1 fruit fly cellular context compared by ENCODE assay signal in the genomic region with DNA sequence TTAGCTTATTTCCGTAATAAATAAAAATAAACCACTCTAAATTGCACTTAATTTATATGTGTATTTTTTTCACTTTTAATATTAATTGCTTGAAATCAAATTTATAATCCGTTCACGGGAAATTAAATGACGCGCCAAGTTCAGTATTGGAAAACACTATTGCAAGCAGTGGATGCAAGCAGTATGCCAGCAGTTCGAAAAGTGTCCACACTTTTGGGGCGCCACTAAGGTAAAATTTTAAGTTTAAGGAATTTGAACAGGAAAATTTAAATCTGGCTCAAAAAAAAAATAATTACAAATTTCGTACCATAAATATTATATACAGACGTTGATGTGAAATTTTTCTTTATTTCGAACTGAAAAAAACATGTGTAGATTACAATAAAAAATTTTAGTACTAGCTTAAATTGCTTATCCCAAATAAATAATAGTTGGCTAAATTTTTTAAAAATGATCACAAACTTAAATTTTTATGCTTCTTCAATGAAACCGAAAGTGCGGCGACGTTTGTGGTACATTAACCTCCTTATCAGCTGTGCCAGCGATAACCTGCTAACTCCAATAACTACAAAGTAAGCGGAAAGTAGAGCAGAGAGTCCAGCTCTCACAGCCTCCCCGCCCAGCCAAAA.
TF ChIP-seq lines count a peak whose summit lies in the region.

No protein-coding gene starts in this region.

TF ChIP-seq in whole organism, embryonic, 481 proteins besides CTCF, POLR2A, EP300 and RAD21 (continued from another document and continues in another):
- TF ChIP-seq CG7963 (GFP tag; IDR thresholded peaks at IDR 0.05; lab: Robert Waterston, UW; ENCODE audit: partially characterized antibody) (no peak), Ets65A (GFP tag; lab: Kevin White, UChicago) (peak; percentile 91), CG4854 (GFP tag; optimal IDR thresholded peaks at IDR 0.05; lab: Kevin White, UChicago) (no peak), CG31388 (GFP tag; optimal IDR thresholded peaks at IDR 0.05; lab: Kevin White, UChicago) (peak; percentile 42), CG2129 (GFP tag; IDR thresholded peaks at IDR 0.05; lab: Robert Waterston, UW; ENCODE audit: partially characterized antibody) (no peak), CG32767 (GFP tag; IDR thresholded peaks at IDR 0.05; lab: Robert Waterston, UW) (no peak), MBD-R2 (GFP tag; IDR thresholded peaks at IDR 0.05; lab: Robert Waterston, UW) (peak; percentile 46; the same call in 1 of the 2 replicates), Asciz (GFP tag; optimal IDR thresholded peaks at IDR 0.05; lab: Kevin White, UChicago) (no peak), hb (GFP tag; IDR thresholded peaks at IDR 0.05; lab: Robert Waterston, UW; ENCODE audit: partially characterized antibody) (no peak), CG3995 (GFP tag; optimal IDR thresholded peaks at IDR 0.05; lab: Kevin White, UChicago) (no peak), CG10366 (GFP tag; IDR thresholded peaks at IDR 0.05; lab: Robert Waterston, UW) (peak; percentile 36), HLH3B (GFP tag; IDR thresholded peaks at IDR 0.05; lab: Robert Waterston, UW) (peak; percentile 31; the same call in 1 of the 2 replicates), gem (tag; optimal IDR thresholded peaks at IDR 0.05; lab: Kevin White, UChicago) (no peak), CG31441 (GFP tag; IDR thresholded peaks at IDR 0.05; lab: Robert Waterston, UW) (0 out of 2 replicates have a peak, but pooled peaks have one; percentile 35), nerfin-1 (tag; optimal IDR thresholded peaks at IDR 0.05; lab: Kevin White, UChicago) (no peak), Mes4 (GFP tag; optimal IDR thresholded peaks at IDR 0.05; lab: Kevin White, UChicago) (no peak), sim (GFP tag; IDR thresholded peaks at IDR 0.05; lab: Robert Waterston, UW) (no peak), Hr3 (GFP tag; optimal IDR thresholded peaks at IDR 0.05; lab: Kevin White, UChicago) (no peak), Kr (GFP tag; optimal IDR thresholded peaks at IDR 0.05; lab: Kevin White, UChicago) (no peak), CG4282 (GFP tag; optimal IDR thresholded peaks at IDR 0.05; lab: Kevin White, UChicago) (no peak), CG3847 (GFP tag; IDR thresholded peaks at IDR 0.05; lab: Robert Waterston, UW) (peak; percentile 75), dan (GFP tag; IDR thresholded peaks at IDR 0.05; lab: Robert Waterston, UW) (no peak), Tbp (GFP tag; optimal IDR thresholded peaks at IDR 0.05; lab: Kevin White, UChicago) (no peak), CG9932 (GFP tag; IDR thresholded peaks at IDR 0.05; lab: Robert Waterston, UW) (peak; percentile 77), Dp (GFP tag; optimal IDR thresholded peaks at IDR 0.05; lab: Kevin White, UChicago) (peak; percentile 90), Ssrp (tag; optimal IDR thresholded peaks at IDR 0.05; lab: Kevin White, UChicago) (no peak), CG17612 (GFP tag; IDR thresholded peaks at IDR 0.05; lab: Robert Waterston, UW) (0 out of 2 replicates have a peak, but pooled peaks have one; percentile 15), knrl (GFP tag; IDR thresholded peaks at IDR 0.05; lab: Robert Waterston, UW; ENCODE audit: partially characterized antibody) (peak; percentile 44; the same call in 1 of the 3 replicates), CG33557 (GFP tag; optimal IDR thresholded peaks at IDR 0.05; lab: Kevin White, UChicago) (no peak), CG32532 (GFP tag; IDR thresholded peaks at IDR 0.05; lab: Robert Waterston, UW) (peak; percentile 69), ttk (GFP tag; IDR thresholded peaks at IDR 0.05; lab: Robert Waterston, UW) (no peak; the same call in 1 of the 2 replicates), bigmax (GFP tag; optimal IDR thresholded peaks at IDR 0.05; lab: Kevin White, UChicago) (no peak), Dbx (GFP tag; IDR thresholded peaks at IDR 0.05; lab: Robert Waterston, UW) (peak; percentile 69; the same call in 2 of the 3 replicates), ash1 (GFP tag; optimal IDR thresholded peaks at IDR 0.05; lab: Kevin White, UChicago) (no peak), tap (tag; optimal IDR thresholded peaks at IDR 0.05; lab: Kevin White, UChicago) (no peak), Atf6 (GFP tag; IDR thresholded peaks at IDR 0.05; lab: Robert Waterston, UW) (no peak), sob (GFP tag; IDR thresholded peaks at IDR 0.05; lab: Robert Waterston, UW) (peak; percentile 79), CHES-1-like (GFP tag; optimal IDR thresholded peaks at IDR 0.05; lab: Kevin White, UChicago) (no peak), trh (GFP tag; optimal IDR thresholded peaks at IDR 0.05; lab: Kevin White, UChicago) (no peak), nom (GFP tag; optimal IDR thresholded peaks at IDR 0.05; lab: Kevin White, UChicago) (no peak), NfI (GFP tag; optimal IDR thresholded peaks at IDR 0.05; lab: Kevin White, UChicago) (no peak), row (GFP tag; IDR thresholded peaks at IDR 0.05; lab: Robert Waterston, UW) (peak; percentile 29; the same call in 1 of the 3 replicates), Rfx (GFP tag; IDR thresholded peaks at IDR 0.05; lab: Robert Waterston, UW) (peak; percentile 90), CG4360 (GFP tag; IDR thresholded peaks at IDR 0.05; lab: Robert Waterston, UW) (no peak), nau (GFP tag; optimal IDR thresholded peaks at IDR 0.05; lab: Kevin White, UChicago) (no peak), CG15011 (GFP tag; optimal IDR thresholded peaks at IDR 0.05; lab: Kevin White, UChicago) (no peak), CG13775 (GFP tag; optimal IDR thresholded peaks at IDR 0.05; lab: Kevin White, UChicago) (no peak), CG18476 (GFP tag; optimal IDR thresholded peaks at IDR 0.05; lab: Kevin White, UChicago) (peak; percentile 37), CG13894 (tag; optimal IDR thresholded peaks at IDR 0.05; lab: Kevin White, UChicago) (peak; percentile 13), caup (GFP tag; optimal IDR thresholded peaks at IDR 0.05; lab: Kevin White, UChicago; ENCODE audit: severe bottlenecking) (no peak), slbo (GFP tag; IDR thresholded peaks at IDR 0.05; lab: Robert Waterston, UW) (peak; percentile 89), CG30403 (GFP tag; optimal IDR thresholded peaks at IDR 0.05; lab: Kevin White, UChicago) (peak; percentile 53), repo (GFP tag; optimal IDR thresholded peaks at IDR 0.05; lab: Kevin White, UChicago) (peak; percentile 51), ken (GFP tag; IDR thresholded peaks at IDR 0.05; lab: Robert Waterston, UW) (peak; percentile 68; the same call in 2 of the 3 replicates), CG8281 (tag; optimal IDR thresholded peaks at IDR 0.05; lab: Kevin White, UChicago) (no peak), CG4424 (GFP tag; optimal IDR thresholded peaks at IDR 0.05; lab: Kevin White, UChicago) (peak; percentile 55), H15 (GFP tag; IDR thresholded peaks at IDR 0.05; lab: Robert Waterston, UW) (peak; percentile 29; the same call in 2 of the 3 replicates), CG17328 (GFP tag; IDR thresholded peaks at IDR 0.05; lab: Robert Waterston, UW) (0 out of 2 replicates have a peak, but pooled peaks have one; percentile 12), CG11723 (GFP tag; optimal IDR thresholded peaks at IDR 0.05; lab: Kevin White, UChicago) (no peak), Myb (GFP tag; optimal IDR thresholded peaks at IDR 0.05; lab: Kevin White, UChicago) (peak; percentile 63), pzg (GFP tag; optimal IDR thresholded peaks at IDR 0.05; lab: Kevin White, UChicago) (peak; percentile 63), Oaz (GFP tag; IDR thresholded peaks at IDR 0.05; lab: Robert Waterston, UW) (no peak), crol (GFP tag; IDR thresholded peaks at IDR 0.05; lab: Robert Waterston, UW) (no peak), CG14965 (GFP tag; optimal IDR thresholded peaks at IDR 0.05; lab: Kevin White, UChicago; ENCODE audit: borderline replicate concordance) (no peak), CG17361 (GFP tag; IDR thresholded peaks at IDR 0.05; lab: Robert Waterston, UW) (no peak; the same call in 2 of the 3 replicates), Ptx1 (GFP tag; IDR thresholded peaks at IDR 0.05; lab: Robert Waterston, UW) (peak; percentile 59; the same call in 1 of the 2 replicates), Blimp-1 (GFP tag; optimal IDR thresholded peaks at IDR 0.05; lab: Kevin White, UChicago) (peak; percentile 84), sisA (GFP tag; IDR thresholded peaks at IDR 0.05; lab: Robert Waterston, UW) (peak; percentile 76), slou (GFP tag; optimal IDR thresholded peaks at IDR 0.05; lab: Kevin White, UChicago) (peak; percentile 20), CG9797 (GFP tag; optimal IDR thresholded peaks at IDR 0.05; lab: Kevin White, UChicago) (peak; percentile 10), HLH4C (GFP tag; IDR thresholded peaks at IDR 0.05; lab: Robert Waterston, UW; ENCODE audit: partially characterized antibody) (no peak), az2 (GFP tag; optimal IDR thresholded peaks at IDR 0.05; lab: Kevin White, UChicago) (no peak), vvl (GFP tag; IDR thresholded peaks at IDR 0.05; lab: Robert Waterston, UW) (peak; percentile 50; the same call in 1 of the 2 replicates), maf-S (GFP tag; optimal IDR thresholded peaks at IDR 0.05; lab: Kevin White, UChicago) (peak; percentile 35), ind (GFP tag; optimal IDR thresholded peaks at IDR 0.05; lab: Kevin White, UChicago) (peak; percentile 59), mam (GFP tag; optimal IDR thresholded peaks at IDR 0.05; lab: Kevin White, UChicago) (peak; percentile 49), CrebB (tag; optimal IDR thresholded peaks at IDR 0.05; lab: Kevin White, UChicago) (no peak), CG10431 (GFP tag; optimal IDR thresholded peaks at IDR 0.05; lab: Kevin White, UChicago) (no peak), PHDP (tag; optimal IDR thresholded peaks at IDR 0.05; lab: Kevin White, UChicago) (no peak), CG10462 (GFP tag; optimal IDR thresholded peaks at IDR 0.05; lab: Kevin White, UChicago) (no peak), HLHmδ (GFP tag; optimal IDR thresholded peaks at IDR 0.05; lab: Kevin White, UChicago) (no peak), CG4820 (GFP tag; optimal IDR thresholded peaks at IDR 0.05; lab: Kevin White, UChicago) (peak; percentile 36), tio (GFP tag; optimal IDR thresholded peaks at IDR 0.05; lab: Kevin White, UChicago) (no peak), CG42726 (GFP tag; IDR thresholded peaks at IDR 0.05; lab: Robert Waterston, UW; ENCODE audit: partially characterized antibody) (peak; percentile 76), zfh1 (GFP tag; IDR thresholded peaks at IDR 0.05; lab: Robert Waterston, UW) (no peak; the same call in 2 of the 3 replicates), CG11456 (GFP tag; IDR thresholded peaks at IDR 0.05; lab: Robert Waterston, UW) (peak; percentile 84), pum (GFP tag; optimal IDR thresholded peaks at IDR 0.05; lab: Kevin White, UChicago) (peak; percentile 43), ftz-f1 (GFP tag; optimal IDR thresholded peaks at IDR 0.05; lab: Kevin White, UChicago) (peak; percentile 51), zen (tag; optimal IDR thresholded peaks at IDR 0.05; lab: Kevin White, UChicago) (no peak), CG3281 (GFP tag; optimal IDR thresholded peaks at IDR 0.05; lab: Kevin White, UChicago) (no peak), sr (GFP tag; IDR thresholded peaks at IDR 0.05; lab: Robert Waterston, UW) (no peak), Xrp1 (GFP tag; IDR thresholded peaks at IDR 0.05; lab: Robert Waterston, UW) (no peak), CG6791 (GFP tag; IDR thresholded peaks at IDR 0.05; lab: Robert Waterston, UW; ENCODE audit: partially characterized antibody) (no peak; the same call in 2 of the 3 replicates), bowl (GFP tag; IDR thresholded peaks at IDR 0.05; lab: Robert Waterston, UW) (no peak), Hsf (GFP tag; optimal IDR thresholded peaks at IDR 0.05; lab: Kevin White, UChicago) (no peak), schlank (tag; optimal IDR thresholded peaks at IDR 0.05; lab: Kevin White, UChicago) (no peak), dysf (GFP tag; IDR thresholded peaks at IDR 0.05; lab: Robert Waterston, UW) (0 out of 3 replicates have a peak, but pooled peaks have one; percentile 43), sug (tag; optimal IDR thresholded peaks at IDR 0.05; lab: Kevin White, UChicago) (no peak), Dek (tag; optimal IDR thresholded peaks at IDR 0.05; lab: Kevin White, UChicago) (peak; percentile 41), Aef1 (GFP tag; IDR thresholded peaks at IDR 0.05; lab: Robert Waterston, UW) (peak; percentile 31; the same call in 1 of the 3 replicates), CG14014 (GFP tag; IDR thresholded peaks at IDR 0.05; lab: Robert Waterston, UW) (no peak), NC2β (GFP tag; optimal IDR thresholded peaks at IDR 0.05; lab: Kevin White, UChicago) (no peak), CoRest (tag; optimal IDR thresholded peaks at IDR 0.05; lab: Kevin White, UChicago) (peak; percentile 40), CG3065 (GFP tag; optimal IDR thresholded peaks at IDR 0.05; lab: Kevin White, UChicago) (no peak), hth (optimal IDR thresholded peaks at IDR 0.05; lab: Kevin White, UChicago) (no peak), Meics (GFP tag; optimal IDR thresholded peaks at IDR 0.05; lab: Kevin White, UChicago) (no peak), Opbp (GFP tag; IDR thresholded peaks at IDR 0.05; lab: Robert Waterston, UW; ENCODE audit: partially characterized antibody) (peak; percentile 48; the same call in 1 of the 3 replicates), chif (GFP tag; optimal IDR thresholded peaks at IDR 0.05; lab: Kevin White, UChicago) (no peak), Med (GFP tag; lab: Kevin White, UChicago) (peak; percentile 76), Hmr (GFP tag; optimal IDR thresholded peaks at IDR 0.05; lab: Kevin White, UChicago) (no peak), Spps (tag; optimal IDR thresholded peaks at IDR 0.05; lab: Kevin White, UChicago) (no peak), Taf1 (GFP tag; IDR thresholded peaks at IDR 0.05; lab: Robert Waterston, UW) (no peak), Side (GFP tag; optimal IDR thresholded peaks at IDR 0.05; lab: Kevin White, UChicago) (peak; percentile 3), Vsx1 (GFP tag; optimal IDR thresholded peaks at IDR 0.05; lab: Kevin White, UChicago) (peak; percentile 42), ap (GFP tag; IDR thresholded peaks at IDR 0.05; lab: Robert Waterston, UW) (no peak), sqz (GFP tag; optimal IDR thresholded peaks at IDR 0.05; lab: Kevin White, UChicago) (no peak), lab (GFP tag; optimal IDR thresholded peaks at IDR 0.05; lab: Kevin White, UChicago) (no peak), jigr1 (GFP tag; IDR thresholded peaks at IDR 0.05; lab: Robert Waterston, UW) (peak; percentile 52; the same call in 1 of the 3 replicates), CG10267 (tag; optimal IDR thresholded peaks at IDR 0.05; lab: Kevin White, UChicago) (peak; percentile 98), Stat92E (GFP tag; optimal IDR thresholded peaks at IDR 0.05; lab: Kevin White, UChicago) (no peak), yki (optimal IDR thresholded peaks at IDR 0.05; lab: Kevin White, UChicago) (no peak), Bgb (GFP tag; IDR thresholded peaks at IDR 0.05; lab: Robert Waterston, UW; ENCODE audit: partially characterized antibody) (peak; percentile 52; the same call in 1 of the 2 replicates), CG14710 (tag; optimal IDR thresholded peaks at IDR 0.05; lab: Kevin White, UChicago) (peak; percentile 47)
